Worm (Caenorhabditis elegans) whole organism, L2 larva: ENCODE measurements around the gene Y50D4C.5.
A peak's percentile ranks its signal among the peaks of the same experiment; 100 is the strongest.

Source experiments
- C34F6.9 ChIP-seq: fragments of 150-350 bp; optimal IDR thresholded peaks from 2 replicates; lab custom pipeline; 2014; ENCODE audit warnings: missing biosample characterization, missing genetic modification characterization
- F13H6.1 ChIP-seq: sonication (generic microtip); optimal IDR thresholded peaks from 2 replicates; lab custom pipeline; 2016; ENCODE audit warnings: missing genetic modification characterization, missing compliant biosample characterization
- R02D3.7 ChIP-seq: fragments of 150-350 bp; optimal IDR thresholded peaks from 2 replicates; lab custom pipeline; 2014; ENCODE audit warnings: missing biosample characterization, missing genetic modification characterization
- Y55F3AM.14 ChIP-seq: fragments of 200-800 bp; sonication (Bioruptor generic); optimal IDR thresholded peaks from 2 replicates; lab custom pipeline; 2018; ENCODE audit warnings: mild to moderate bottlenecking, missing genetic modification characterization, missing compliant biosample characterization
- ZK546.5 ChIP-seq: sonication (generic microtip); optimal IDR thresholded peaks from 2 replicates; lab custom pipeline; 2017; ENCODE audit warnings: missing biosample characterization, missing genetic modification characterization
- alr-1 ChIP-seq: fragments of 150-350 bp; optimal IDR thresholded peaks from 2 replicates; lab custom pipeline; 2014; ENCODE audit warnings: missing biosample characterization, missing genetic modification characterization
- aly-2 ChIP-seq: fragments of 150-350 bp; optimal IDR thresholded peaks from 2 replicates; lab custom pipeline; 2014; ENCODE audit warnings: missing biosample characterization, missing genetic modification characterization
- ama-1 ChIP-seq: fragments of 150-350 bp; optimal IDR thresholded peaks from 2 replicates; lab custom pipeline; 2018; ENCODE audit warnings: inconsistent platforms
- blmp-1 ChIP-seq: sonication (generic microtip); optimal IDR thresholded peaks from 2 replicates; lab custom pipeline; 2017; ENCODE audit warnings: missing genetic modification characterization, mild to moderate bottlenecking, missing compliant biosample characterization, antibody characterized with exemption, moderate library complexity; ENCODE audit not compliant: insufficient read depth
- ceh-16 ChIP-seq: fragments of 150-350 bp; optimal IDR thresholded peaks from 2 replicates; lab custom pipeline; 2014; ENCODE audit warnings: missing biosample characterization, missing genetic modification characterization
- ceh-82 ChIP-seq: fragments of 150-350 bp; optimal IDR thresholded peaks from 2 replicates; lab custom pipeline; 2014; ENCODE audit warnings: missing biosample characterization, missing genetic modification characterization
- crh-2 ChIP-seq: sonication (generic microtip); optimal IDR thresholded peaks from 2 replicates; lab custom pipeline; 2017; ENCODE audit warnings: missing biosample characterization, missing genetic modification characterization
- dmd-4 ChIP-seq: sonication (generic microtip); optimal IDR thresholded peaks from 2 replicates; lab custom pipeline; 2017; ENCODE audit warnings: missing biosample characterization, missing genetic modification characterization
- egl-27 ChIP-seq: sonication (generic microtip); optimal IDR thresholded peaks from 3 replicates; lab custom pipeline; 2017; ENCODE audit warnings: missing biosample characterization, missing genetic modification reagents, missing genetic modification characterization
- elt-1 ChIP-seq: fragments of 150-350 bp; optimal IDR thresholded peaks from 2 replicates; lab custom pipeline; 2014; ENCODE audit warnings: missing biosample characterization, missing genetic modification characterization
- elt-3 ChIP-seq: sonication (generic microtip); optimal IDR thresholded peaks from 2 replicates; lab custom pipeline; 2017; ENCODE audit warnings: missing biosample characterization, missing genetic modification characterization
- fos-1 ChIP-seq: fragments of 150-350 bp; optimal IDR thresholded peaks from 2 replicates; lab custom pipeline; 2014; ENCODE audit warnings: missing biosample characterization, missing genetic modification characterization
- gmeb-1 ChIP-seq: fragments of 150-350 bp; optimal IDR thresholded peaks from 2 replicates; lab custom pipeline; 2014; ENCODE audit warnings: missing biosample characterization, missing genetic modification characterization
- lin-11 ChIP-seq: fragments of 150-350 bp; sonication (generic microtip); optimal IDR thresholded peaks from 2 replicates; lab custom pipeline; 2014; ENCODE audit warnings: missing biosample characterization, missing genetic modification characterization, inconsistent platforms, mixed read lengths
- lin-13 ChIP-seq: fragments of 150-350 bp; optimal IDR thresholded peaks from 2 replicates; lab custom pipeline; 2014; ENCODE audit warnings: missing biosample characterization, missing genetic modification reagents, missing genetic modification characterization
- lin-39 ChIP-seq: fragments of 150-350 bp; optimal IDR thresholded peaks from 2 replicates; lab custom pipeline; 2014; ENCODE audit warnings: missing biosample characterization, missing genetic modification reagents, missing genetic modification characterization
- lsy-2 ChIP-seq, 2 experiments: fragments of 150-350 bp in 1 of 2; sonication (generic microtip) in 1 of 2; optimal IDR thresholded peaks; 2 replicates each; lab custom pipeline; 2014 to 2017; ENCODE audit warnings: missing biosample characterization in 2 of 2, missing genetic modification characterization in 2 of 2
- mab-5 ChIP-seq: fragments of 150-350 bp; optimal IDR thresholded peaks from 2 replicates; lab custom pipeline; 2014; ENCODE audit warnings: missing biosample characterization, missing genetic modification characterization
- mbf-1 ChIP-seq: sonication (generic microtip); optimal IDR thresholded peaks from 2 replicates; lab custom pipeline; 2017; ENCODE audit warnings: missing biosample characterization, missing genetic modification characterization
- mdl-1 ChIP-seq, 2 experiments: fragments of 150-350 bp in 1 of 2; sonication (generic microtip) in 1 of 2; optimal IDR thresholded peaks; 2 replicates each; lab custom pipeline; 2017; ENCODE audit warnings: missing biosample characterization in 2 of 2, missing genetic modification characterization in 2 of 2
- nhr-10 ChIP-seq: sonication (generic microtip); optimal IDR thresholded peaks from 2 replicates; lab custom pipeline; 2017; ENCODE audit warnings: missing biosample characterization, missing genetic modification characterization
- nhr-11 ChIP-seq: fragments of 150-350 bp; optimal IDR thresholded peaks from 2 replicates; lab custom pipeline; 2014; ENCODE audit warnings: missing biosample characterization, missing genetic modification characterization
- nhr-12 ChIP-seq: fragments of 150-350 bp; optimal IDR thresholded peaks from 2 replicates; lab custom pipeline; 2014; ENCODE audit warnings: missing biosample characterization, missing genetic modification characterization
- nhr-129 ChIP-seq: fragments of 150-350 bp; optimal IDR thresholded peaks from 2 replicates; lab custom pipeline; 2014; ENCODE audit warnings: missing biosample characterization, missing genetic modification characterization
- nhr-21 ChIP-seq: fragments of 150-350 bp; optimal IDR thresholded peaks from 2 replicates; lab custom pipeline; 2014; ENCODE audit warnings: missing biosample characterization, missing genetic modification characterization
- nhr-23 ChIP-seq: fragments of 150-350 bp; optimal IDR thresholded peaks from 2 replicates; lab custom pipeline; 2014; ENCODE audit warnings: missing biosample characterization, missing genetic modification reagents, missing genetic modification characterization
- nhr-237 ChIP-seq: fragments of 150-350 bp; optimal IDR thresholded peaks from 2 replicates; lab custom pipeline; 2014; ENCODE audit warnings: missing biosample characterization, missing genetic modification characterization
- nhr-25 ChIP-seq: fragments of 150-350 bp; sonication (generic microtip); optimal IDR thresholded peaks from 3 replicates; lab custom pipeline; 2014; ENCODE audit warnings: missing biosample characterization, missing genetic modification characterization
- nhr-6 ChIP-seq: fragments of 150-350 bp; optimal IDR thresholded peaks from 2 replicates; lab custom pipeline; 2014; ENCODE audit warnings: missing biosample characterization, missing genetic modification characterization
- nhr-77 ChIP-seq: fragments of 150-350 bp; optimal IDR thresholded peaks from 2 replicates; lab custom pipeline; 2014; ENCODE audit warnings: missing biosample characterization, missing genetic modification characterization
- peb-1 ChIP-seq: fragments of 150-350 bp; optimal IDR thresholded peaks from 2 replicates; lab custom pipeline; 2014; ENCODE audit warnings: missing biosample characterization, missing genetic modification characterization
- sem-4 ChIP-seq: fragments of 150-350 bp; optimal IDR thresholded peaks from 2 replicates; lab custom pipeline; 2014; ENCODE audit warnings: missing biosample characterization, missing genetic modification reagents, missing genetic modification characterization
- skn-1 ChIP-seq: sonication (generic microtip); optimal IDR thresholded peaks from 2 replicates; lab custom pipeline; 2017; ENCODE audit warnings: missing biosample characterization, missing genetic modification characterization
- sma-3 ChIP-seq: sonication (generic microtip); optimal IDR thresholded peaks from 2 replicates; lab custom pipeline; 2016; ENCODE audit warnings: missing genetic modification reagents, missing genetic modification characterization, missing compliant biosample characterization
- sma-9 ChIP-seq, 2 experiments: fragments of 150-350 bp in 1 of 2; sonication (generic microtip) in 1 of 2; optimal IDR thresholded peaks; 2 replicates each; lab custom pipeline; 2014 to 2016; ENCODE audit warnings: missing genetic modification characterization in 2 of 2, mild to moderate bottlenecking in 1 of 2, missing biosample characterization in 1 of 2, missing compliant biosample characterization in 1 of 2, missing genetic modification reagents in 1 of 2, moderate library complexity in 1 of 2
- snpc-4 ChIP-seq: fragments of 150-350 bp; optimal IDR thresholded peaks from 2 replicates; lab custom pipeline; 2014; ENCODE audit warnings: missing biosample characterization, missing genetic modification characterization
- unc-39 ChIP-seq: fragments of 150-350 bp; optimal IDR thresholded peaks from 2 replicates; lab custom pipeline; 2014; ENCODE audit warnings: missing biosample characterization, missing genetic modification characterization
- unc-55 ChIP-seq: fragments of 150-350 bp; sonication (generic microtip); optimal IDR thresholded peaks from 3 replicates; lab custom pipeline; 2014; ENCODE audit warnings: missing biosample characterization, missing genetic modification reagents, missing genetic modification characterization
- unc-62 ChIP-seq: fragments of 150-350 bp; optimal IDR thresholded peaks from 2 replicates; lab custom pipeline; 2014; ENCODE audit warnings: missing biosample characterization, missing genetic modification reagents, missing genetic modification characterization
- zag-1 ChIP-seq: fragments of 150-350 bp; optimal IDR thresholded peaks from 2 replicates; lab custom pipeline; 2014; ENCODE audit warnings: missing biosample characterization, missing genetic modification characterization
- ztf-1 ChIP-seq: fragments of 200-800 bp; sonication (Bioruptor generic); conservative IDR thresholded peaks from 2 replicates; pipeline ENCODE4 v1.3.6; 2022; ENCODE audit warnings: missing genetic modification characterization, missing compliant biosample characterization
- ztf-11 ChIP-seq: sonication (generic microtip); optimal IDR thresholded peaks from 2 replicates; lab custom pipeline; 2017; ENCODE audit warnings: missing biosample characterization, missing genetic modification characterization
- ztf-4 ChIP-seq: fragments of 150-350 bp; optimal IDR thresholded peaks from 2 replicates; lab custom pipeline; 2014; ENCODE audit warnings: missing biosample characterization, missing genetic modification characterization

Gene Y50D4C.5

ce11 chrV:964739-965283 is 38.7 kb downstream of the Y50D4C.5 start, which contains the start of gene sqv-6:
Gene sqv-6 (minus strand): TSS chrV:964789.
- peak; percentile 35 for TF ChIP-seq nhr-25
- TF ChIP-seq snpc-4 (tag; lab: Kevin White, UChicago) = no peak
- peak; percentile 86 for TF ChIP-seq gmeb-1 (tag; lab: Kevin White, UChicago)
- no peak for TF ChIP-seq nhr-6 (tag; lab: Kevin White, UChicago)
- no peak for TF ChIP-seq ceh-16
- no peak for TF ChIP-seq sma-3
- no peak for TF ChIP-seq sem-4 (tag; lab: Kevin White, UChicago)
- TF ChIP-seq ztf-1 (GFP tag; lab: Robert Waterston, UW) = no peak
- TF ChIP-seq ztf-4 = no peak
- TF ChIP-seq ztf-11 (tag; lab: Kevin White, UChicago) = no peak
- no peak for TF ChIP-seq blmp-1 (tag; lab: Kevin White, UChicago)
- TF ChIP-seq Y55F3AM.14 (GFP tag; lab: Kevin White, UChicago) = no peak
- TF ChIP-seq skn-1 (tag; lab: Kevin White, UChicago) = no peak
- no peak for TF ChIP-seq nhr-11 (tag; lab: Kevin White, UChicago)
- TF ChIP-seq unc-62 (GFP tag; lab: Kevin White, UChicago) = no peak
- no peak for TF ChIP-seq aly-2 (tag; lab: Kevin White, UChicago)
- TF ChIP-seq elt-1 (tag; lab: Kevin White, UChicago) = no peak
- TF ChIP-seq unc-55 (GFP tag; lab: Kevin White, UChicago) = peak; percentile 87
- no peak for TF ChIP-seq dmd-4 (tag; lab: Kevin White, UChicago)
- TF ChIP-seq nhr-23 (tag; lab: Kevin White, UChicago) = no peak
- TF ChIP-seq unc-39 = no peak
- no peak for TF ChIP-seq lin-11 (tag; lab: Kevin White, UChicago)
- TF ChIP-seq alr-1 (tag; lab: Kevin White, UChicago) = no peak
- no peak for TF ChIP-seq ama-1 (lab: Kevin White, UChicago)
- TF ChIP-seq nhr-77 = no peak
- TF ChIP-seq lin-39 (tag; lab: Kevin White, UChicago) = no peak
- no peak for TF ChIP-seq egl-27 (tag; lab: Kevin White, UChicago)
- TF ChIP-seq mdl-1 (tag; optimal IDR thresholded peaks at IDR 0.05; lab: Kevin White, UChicago) = no peak
- TF ChIP-seq ZK546.5 (tag; lab: Kevin White, UChicago) = no peak
- TF ChIP-seq F13H6.1 = no peak
- TF ChIP-seq mbf-1 (tag; lab: Kevin White, UChicago) = no peak
- TF ChIP-seq zag-1 (tag; lab: Kevin White, UChicago) = no peak
- TF ChIP-seq nhr-12 (tag; lab: Kevin White, UChicago) = no peak
- no peak for TF ChIP-seq ceh-82 (tag; lab: Kevin White, UChicago)
- TF ChIP-seq peb-1 = no peak
- no peak for TF ChIP-seq mab-5 (tag; lab: Kevin White, UChicago)
- TF ChIP-seq R02D3.7 (tag; lab: Kevin White, UChicago) = no peak
- no peak for TF ChIP-seq fos-1 (tag; lab: Kevin White, UChicago)
- no peak for TF ChIP-seq nhr-10 (tag; lab: Kevin White, UChicago)
- TF ChIP-seq nhr-21 (tag; lab: Kevin White, UChicago) = no peak
- TF ChIP-seq crh-2 (tag; lab: Kevin White, UChicago) = peak; percentile 33
- peak; percentile 38 for TF ChIP-seq nhr-129 (tag; lab: Kevin White, UChicago)
- TF ChIP-seq lsy-2 (tag; optimal IDR thresholded peaks at IDR 0.05; lab: Kevin White, UChicago) = peak in 1 of 2 experiments; percentile 70
- TF ChIP-seq elt-3 (tag; lab: Kevin White, UChicago) = no peak
- TF ChIP-seq nhr-237 (tag; lab: Kevin White, UChicago) = no peak
- peak; percentile 36 for TF ChIP-seq lin-13 (GFP tag; lab: Kevin White, UChicago)
- TF ChIP-seq sma-9 (GFP tag; optimal IDR thresholded peaks at IDR 0.05; lab: Kevin White, UChicago) = no peak
- TF ChIP-seq sma-9 (tag; optimal IDR thresholded peaks at IDR 0.05; lab: Kevin White, UChicago) = no peak
- TF ChIP-seq C34F6.9 (tag; lab: Kevin White, UChicago) = peak; percentile 60
